Worm (Caenorhabditis elegans): Measurements from ENCODE around the gene ZK1320.9.
A peak's percentile ranks its signal among the peaks of the same experiment; 100 is the strongest.

Gene ZK1320.9

ce11 chrII:9703601-9704000, 17.1 kb upstream of the ZK1320.9 start, which contains the start of gene mop-25.2:
Gene mop-25.2 (minus strand): TSS chrII:9703701.
- TF ChIP-seq egl-27 (tag; optimal IDR thresholded peaks at IDR 0.05) (no peak), lsy-2 (tag; optimal IDR thresholded peaks at IDR 0.05) (no peak), alr-1 (tag; optimal IDR thresholded peaks at IDR 0.05) (no peak), ceh-82 (tag; optimal IDR thresholded peaks at IDR 0.05) (no peak)

DNA sequence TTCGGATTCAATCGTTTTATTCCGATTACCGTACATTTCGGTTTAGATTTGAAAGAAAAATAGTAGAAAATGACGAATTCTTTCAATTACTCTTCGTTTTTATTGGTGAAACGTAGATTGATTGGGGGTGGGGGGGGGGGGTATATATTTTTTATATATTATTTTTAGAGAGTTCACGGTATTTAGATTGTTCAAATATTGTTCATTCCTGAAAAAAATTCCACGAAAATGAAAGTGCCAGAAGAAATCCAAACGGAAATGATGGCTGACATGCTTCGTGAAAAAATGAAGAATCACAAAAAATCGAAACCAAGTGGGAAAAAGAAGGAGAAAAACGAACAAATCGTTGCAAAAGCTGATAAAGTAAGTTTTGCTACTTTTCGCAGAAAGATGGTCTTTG, 13.8 kb upstream of the ZK1320.9 start, which contains the start of the genes Y53C12A.8 and Y53C12A.7:
Y53C12A.8 (minus strand) TSS at position 101 of the 400 bp plus-strand sequence.
Y53C12A.7 (plus strand) TSS at position 181 of the 400 bp plus-strand sequence.
- TF ChIP-seq nhr-237 (tag; optimal IDR thresholded peaks at IDR 0.05) (no peak), ztf-4 (tag; optimal IDR thresholded peaks at IDR 0.05) (no peak), skn-1 (tag; optimal IDR thresholded peaks at IDR 0.05) (no peak), lin-39 (tag; optimal IDR thresholded peaks at IDR 0.05) (no peak), ceh-82 (tag; optimal IDR thresholded peaks at IDR 0.05) (no peak), crh-2 (tag; optimal IDR thresholded peaks at IDR 0.05) (no peak), mab-5 (tag; optimal IDR thresholded peaks at IDR 0.05) (no peak), lin-11 (tag; optimal IDR thresholded peaks at IDR 0.05) (no peak)

- TF ChIP-seq mdl-1 (tag; optimal IDR thresholded peaks at IDR 0.05) (no peak), zag-1 (tag; optimal IDR thresholded peaks at IDR 0.05) (peak; percentile 7), elt-1 (tag; optimal IDR thresholded peaks at IDR 0.05) (no peak), nhr-10 (tag; optimal IDR thresholded peaks at IDR 0.05) (no peak), lin-39 (tag; optimal IDR thresholded peaks at IDR 0.05) (no peak), lsy-2 (tag; optimal IDR thresholded peaks at IDR 0.05) (peak in 1 of 2 experiments; percentile 30), fos-1 (tag; optimal IDR thresholded peaks at IDR 0.05) (no peak), ceh-82 (tag; optimal IDR thresholded peaks at IDR 0.05) (no peak), sma-9 (GFP tag; optimal IDR thresholded peaks at IDR 0.05) (peak; percentile 15), sma-9 (tag; optimal IDR thresholded peaks at IDR 0.05) (no peak)
Observed at ce11 chrII:9695942-9696341, 9.4 kb upstream of the ZK1320.9 start.

DNA sequence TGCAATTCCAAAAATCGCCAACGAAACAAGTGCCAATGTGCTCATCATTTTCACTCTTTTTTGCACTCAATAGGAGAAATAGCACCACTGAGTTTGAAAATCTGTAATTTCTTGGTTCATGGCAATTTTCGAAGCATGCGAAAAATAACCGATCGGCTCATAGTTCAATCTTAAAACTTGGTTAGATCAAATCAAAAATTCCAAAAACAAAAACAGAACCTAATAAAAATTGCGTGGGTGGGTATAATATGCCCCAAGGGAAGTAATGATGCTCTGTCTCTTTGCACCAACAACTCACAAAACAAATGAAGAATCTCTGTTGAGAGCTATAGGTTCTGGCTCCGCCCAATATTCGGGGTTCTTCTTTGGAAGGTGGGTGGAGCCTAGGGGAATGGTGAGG, 5.3 kb upstream of the ZK1320.9 start, which contains the start of gene nlp-11:
nlp-11 (minus strand) TSS at position 101 of the 400 bp plus-strand sequence.
- TF ChIP-seq snpc-4 (tag; optimal IDR thresholded peaks at IDR 0.05): no peak
- no peak for TF ChIP-seq gmeb-1 (tag; optimal IDR thresholded peaks at IDR 0.05)
- TF ChIP-seq sma-3 (GFP tag; optimal IDR thresholded peaks at IDR 0.05): no peak
- no peak for TF ChIP-seq fos-1 (tag; optimal IDR thresholded peaks at IDR 0.05)
- no peak for TF ChIP-seq ztf-1 (GFP tag; conservative IDR thresholded peaks at IDR 0.05)
- no peak for TF ChIP-seq nhr-21 (tag; optimal IDR thresholded peaks at IDR 0.05)
- TF ChIP-seq unc-55 (GFP tag; optimal IDR thresholded peaks at IDR 0.05): no peak
- no peak for TF ChIP-seq nhr-129 (tag; optimal IDR thresholded peaks at IDR 0.05)
- no peak for TF ChIP-seq zag-1 (tag; optimal IDR thresholded peaks at IDR 0.05)
- TF ChIP-seq unc-39 (tag; optimal IDR thresholded peaks at IDR 0.05): no peak
- TF ChIP-seq dmd-4 (tag; optimal IDR thresholded peaks at IDR 0.05): no peak

DNA sequence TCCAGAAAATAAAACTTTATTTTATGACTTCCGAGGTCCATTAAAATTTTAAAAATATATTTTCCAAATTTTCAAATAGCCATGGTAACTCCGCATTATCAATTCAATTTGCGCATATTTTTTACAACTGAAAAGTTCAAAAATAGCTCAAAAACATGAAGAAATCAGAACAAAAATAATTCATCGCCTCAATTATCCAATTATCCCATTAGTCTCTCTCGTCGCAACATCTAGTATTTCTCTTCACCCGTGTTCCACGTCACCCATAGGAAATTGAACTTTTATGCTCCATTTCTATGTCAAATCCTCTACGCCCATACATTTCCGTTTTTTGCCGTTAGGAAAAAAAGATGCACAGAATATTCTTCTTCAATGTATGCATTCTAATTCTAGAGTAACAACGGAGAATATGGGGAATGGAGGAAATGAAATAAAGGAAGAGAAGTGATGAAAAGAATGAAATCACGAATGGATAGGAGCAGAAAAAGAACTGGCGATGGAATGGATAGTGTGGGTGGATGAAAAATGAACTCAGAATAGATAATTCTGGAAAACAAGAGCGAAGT, 3.6 kb upstream of the ZK1320.9 start:
- TF ChIP-seq sma-9 (GFP tag; optimal IDR thresholded peaks at IDR 0.05) (peak; percentile 9), sma-9 (tag; optimal IDR thresholded peaks at IDR 0.05) (no peak), crh-2 (tag; optimal IDR thresholded peaks at IDR 0.05) (peak; percentile 48), egl-27 (tag; optimal IDR thresholded peaks at IDR 0.05) (peak; percentile 33), C34F6.9 (tag; optimal IDR thresholded peaks at IDR 0.05) (peak; percentile 21), lsy-2 (tag; optimal IDR thresholded peaks at IDR 0.05) (peak in 1 of 2 experiments; percentile 10), nhr-10 (tag; optimal IDR thresholded peaks at IDR 0.05) (no peak), Y55F3AM.14 (GFP tag; optimal IDR thresholded peaks at IDR 0.05) (no peak)

ce11 chrII:9684175-9684574, 2.3 kb downstream of the ZK1320.9 start:
- TF ChIP-seq lin-11 (tag; optimal IDR thresholded peaks at IDR 0.05): no peak

ce11 chrII:9682044-9682443, 4.5 kb downstream of the ZK1320.9 start:
- no peak for TF ChIP-seq unc-39 (tag; optimal IDR thresholded peaks at IDR 0.05)
- TF ChIP-seq nhr-129 (tag; optimal IDR thresholded peaks at IDR 0.05): no peak
- TF ChIP-seq skn-1 (tag; optimal IDR thresholded peaks at IDR 0.05): no peak
- no peak for TF ChIP-seq sem-4 (tag; optimal IDR thresholded peaks at IDR 0.05)
- TF ChIP-seq nhr-237 (tag; optimal IDR thresholded peaks at IDR 0.05): no peak
- TF ChIP-seq gmeb-1 (tag; optimal IDR thresholded peaks at IDR 0.05): no peak
- TF ChIP-seq elt-3 (tag; optimal IDR thresholded peaks at IDR 0.05): no peak
- TF ChIP-seq mab-5 (tag; optimal IDR thresholded peaks at IDR 0.05): no peak
- no peak for TF ChIP-seq ceh-16 (tag; optimal IDR thresholded peaks at IDR 0.05)
- no peak for TF ChIP-seq snpc-4 (tag; optimal IDR thresholded peaks at IDR 0.05)
- TF ChIP-seq nhr-21 (tag; optimal IDR thresholded peaks at IDR 0.05): no peak
- no peak for TF ChIP-seq nhr-6 (tag; optimal IDR thresholded peaks at IDR 0.05)
- no peak for TF ChIP-seq mbf-1 (tag; optimal IDR thresholded peaks at IDR 0.05)
- TF ChIP-seq lin-39 (tag; optimal IDR thresholded peaks at IDR 0.05): no peak
- TF ChIP-seq F13H6.1 (tag; optimal IDR thresholded peaks at IDR 0.05): no peak

Measured in whole organism, L2 larva.